Worm (Caenorhabditis elegans) whole organism, late embryonic: Measurements from ENCODE around the gene str-96.

Experiments used
- ama-1 ChIP-seq: fragments of 150-350 bp; optimal IDR thresholded peaks from 2 replicates; lab custom pipeline; 2014
- elt-2 ChIP-seq: sonication (generic microtip); optimal IDR thresholded peaks from 2 replicates; lab custom pipeline; 2016; ENCODE audit warnings: missing genetic modification reagents, missing genetic modification characterization, missing compliant biosample characterization
- nhr-11 ChIP-seq: fragments of 150-350 bp; optimal IDR thresholded peaks from 2 replicates; lab custom pipeline; 2014; ENCODE audit warnings: missing biosample characterization, missing genetic modification characterization
- syd-9 ChIP-seq: sonication (generic microtip); optimal IDR thresholded peaks from 2 replicates; lab custom pipeline; 2016; ENCODE audit warnings: mild to moderate bottlenecking, missing genetic modification characterization, moderate library complexity, missing compliant biosample characterization

DNA sequence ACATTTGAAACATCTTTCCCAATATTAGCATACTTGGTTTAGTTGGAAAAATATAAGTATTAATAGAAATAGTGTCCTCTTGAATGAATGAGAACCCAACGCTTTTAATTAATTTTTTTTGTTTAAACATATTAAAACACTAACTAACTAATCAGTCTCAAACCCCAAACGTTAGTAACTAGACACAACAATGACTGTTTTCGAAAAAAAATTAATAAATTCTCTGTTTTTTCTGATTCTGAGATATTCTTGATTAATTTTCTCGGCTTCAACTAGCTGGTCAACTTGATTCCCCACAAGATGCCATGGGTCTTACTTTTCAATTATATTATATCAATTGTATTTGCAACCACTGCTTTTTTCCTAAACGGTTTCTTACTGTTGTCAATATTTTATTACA is 41.7 kb downstream of the str-96 start, which contains the start of gene srbc-76:
- TF ChIP-seq syd-9 (tag; lab: Kevin White, UChicago), result no peak
- TF ChIP-seq ama-1 (lab: Kevin White, UChicago), result no peak
- TF ChIP-seq nhr-11 (tag; lab: Kevin White, UChicago), result no peak
- TF ChIP-seq elt-2, result no peak
